Fruit fly (Drosophila melanogaster) whole organism, embryonic: Measurements from ENCODE around the gene mRpL39.

Source experiments
- Abd-B ChIP-seq: fragments of 200-800 bp; sonication (Bioruptor generic); optimal IDR thresholded peaks from 2 replicates; lab custom pipeline; 2018; ENCODE audit warnings: missing biosample characterization, mild to moderate bottlenecking, missing genetic modification characterization, moderate library complexity
- Atf-2 ChIP-seq: fragments of 200-800 bp; sonication (Bioruptor generic); optimal IDR thresholded peaks from 2 replicates; lab custom pipeline; 2016; ENCODE audit warnings: missing biosample characterization, missing genetic modification characterization
- CG10321 ChIP-seq: fragments of 200-800 bp; sonication (Bioruptor generic); IDR thresholded peaks from 2 replicates; pipeline ENCODE4 v1.3.6; 2022; ENCODE audit warnings: missing biosample characterization, missing genetic modification characterization
- CG11398 ChIP-seq: fragments of 200-800 bp; sonication (Bioruptor generic); optimal IDR thresholded peaks from 2 replicates; lab custom pipeline; 2016; ENCODE audit warnings: missing biosample characterization, missing genetic modification characterization
- CG12299 ChIP-seq: fragments of 200-800 bp; sonication (Bioruptor generic); optimal IDR thresholded peaks from 2 replicates; lab custom pipeline; 2018; ENCODE audit warnings: missing biosample characterization, mild to moderate bottlenecking, missing genetic modification characterization
- CG12744 ChIP-seq: fragments of 200-800 bp; sonication (Bioruptor generic); optimal IDR thresholded peaks from 2 replicates; lab custom pipeline; 2016; ENCODE audit warnings: missing biosample characterization, missing genetic modification characterization
- CG13775 ChIP-seq: fragments of 200-800 bp; sonication (Bioruptor generic); optimal IDR thresholded peaks from 3 replicates; lab custom pipeline; 2017; ENCODE audit warnings: missing biosample characterization, mild to moderate bottlenecking, missing genetic modification characterization
- CG1603 ChIP-seq: fragments of 200-800 bp; sonication (Bioruptor generic); optimal IDR thresholded peaks from 2 replicates; lab custom pipeline; 2019; ENCODE audit warnings: missing biosample characterization, mild to moderate bottlenecking, missing genetic modification characterization, moderate library complexity
- CG18476 ChIP-seq: fragments of 200-800 bp; sonication (Bioruptor generic); optimal IDR thresholded peaks from 2 replicates; lab custom pipeline; 2016; ENCODE audit warnings: missing biosample characterization, mild to moderate bottlenecking, missing genetic modification characterization
- CG18619 ChIP-seq: fragments of 200-800 bp; sonication (Bioruptor generic); optimal IDR thresholded peaks from 3 replicates; lab custom pipeline; 2017; ENCODE audit warnings: missing biosample characterization, mild to moderate bottlenecking, missing genetic modification characterization
- CG2199 ChIP-seq: fragments of 200-800 bp; sonication (Bioruptor generic); IDR thresholded peaks from 3 replicates; pipeline ENCODE4 v1.3.6; 2022; ENCODE audit warnings: missing biosample characterization, missing genetic modification characterization
- CG2678 ChIP-seq: fragments of 200-800 bp; sonication (Bioruptor generic); optimal IDR thresholded peaks from 3 replicates; lab custom pipeline; 2019; ENCODE audit warnings: missing biosample characterization, mild to moderate bottlenecking, missing genetic modification characterization, moderate library complexity
- CG2712 ChIP-seq: fragments of 200-800 bp; optimal IDR thresholded peaks from 3 replicates; lab custom pipeline; 2019; ENCODE audit warnings: missing biosample characterization, mild to moderate bottlenecking, missing genetic modification characterization, moderate library complexity
- CG31224 ChIP-seq: fragments of 200-800 bp; sonication (Bioruptor generic); IDR thresholded peaks from 2 replicates; pipeline ENCODE4 v1.3.6; 2022; ENCODE audit warnings: missing biosample characterization, missing genetic modification characterization
- CG3163 ChIP-seq: fragments of 200-800 bp; sonication (Bioruptor generic); optimal IDR thresholded peaks from 3 replicates; lab custom pipeline; 2016; ENCODE audit warnings: missing biosample characterization, missing genetic modification characterization
- CG6272 ChIP-seq: fragments of 200-800 bp; sonication (Bioruptor generic); IDR thresholded peaks from 2 replicates; pipeline ENCODE4 v1.3.6; 2022; ENCODE audit warnings: missing biosample characterization, missing genetic modification characterization
- CG6689 ChIP-seq: fragments of 200-800 bp; sonication (Bioruptor generic); IDR thresholded peaks from 2 replicates; pipeline ENCODE4 v1.3.6; 2022; ENCODE audit warnings: missing biosample characterization, missing genetic modification characterization
- CG7357 ChIP-seq: fragments of 200-800 bp; sonication (Bioruptor generic); IDR thresholded peaks from 3 replicates; pipeline ENCODE4 v1.3.6; 2022; ENCODE audit warnings: missing biosample characterization, missing genetic modification characterization
- CG8290 ChIP-seq, 3 experiments: fragments of 200-800 bp; sonication (Bioruptor generic); optimal IDR thresholded peaks; 2 replicates each; lab custom pipeline; 2016 to 2019; ENCODE audit warnings: missing biosample characterization in 3 of 3, missing genetic modification characterization in 3 of 3, mild to moderate bottlenecking in 2 of 3, moderate library complexity in 1 of 3
- CG8388 ChIP-seq: fragments of 200-800 bp; sonication (Bioruptor generic); optimal IDR thresholded peaks from 2 replicates; lab custom pipeline; 2019; ENCODE audit warnings: missing biosample characterization, mild to moderate bottlenecking, missing genetic modification characterization, moderate library complexity
- CrebB ChIP-seq: fragments of 200-800 bp; sonication (Bioruptor generic); optimal IDR thresholded peaks from 3 replicates; lab custom pipeline; 2018; ENCODE audit warnings: missing biosample characterization, mild to moderate bottlenecking, missing genetic modification characterization
- D19A ChIP-seq: fragments of 200-800 bp; optimal IDR thresholded peaks from 3 replicates; lab custom pipeline; 2019; ENCODE audit warnings: missing biosample characterization, mild to moderate bottlenecking, missing genetic modification characterization, moderate library complexity
- Deaf1 ChIP-seq: fragments of 200-800 bp; optimal IDR thresholded peaks from 3 replicates; lab custom pipeline; 2019; ENCODE audit warnings: missing biosample characterization, mild to moderate bottlenecking, missing genetic modification characterization, moderate library complexity
- Doc2 ChIP-seq: fragments of 200-800 bp; sonication (Bioruptor generic); IDR thresholded peaks from 2 replicates; pipeline ENCODE4 v1.3.6; 2022; ENCODE audit warnings: missing biosample characterization, missing genetic modification characterization
- ERR ChIP-seq: fragments of 200-800 bp; sonication (Bioruptor generic); optimal IDR thresholded peaks from 2 replicates; lab custom pipeline; 2016; ENCODE audit warnings: missing biosample characterization, missing genetic modification characterization
- Ets97D ChIP-seq: fragments of 200-800 bp; sonication (Bioruptor generic); optimal IDR thresholded peaks from 3 replicates; lab custom pipeline; 2016; ENCODE audit warnings: missing biosample characterization, missing genetic modification characterization
- Hey ChIP-seq: fragments of 200-800 bp; sonication (Bioruptor generic); optimal IDR thresholded peaks from 3 replicates; lab custom pipeline; 2018; ENCODE audit warnings: missing biosample characterization, mild to moderate bottlenecking, missing genetic modification characterization
- Hr78 ChIP-seq, 2 experiments: fragments of 200-800 bp in 1 of 2; fragments of >200 bp in 1 of 2; sonication (Bioruptor generic) in 1 of 2; optimal IDR thresholded peaks; 2 replicates each; lab custom pipeline; 2017 to 2019; ENCODE audit warnings: missing biosample characterization in 2 of 2, missing genetic modification characterization in 2 of 2, mild to moderate bottlenecking in 1 of 2, moderate library complexity in 1 of 2
- Med ChIP-seq: fragments of 200-800 bp; sonication (Bioruptor generic); peaks from one replicate; lab custom pipeline; 2016; ENCODE audit warnings: missing biosample characterization, missing genetic modification characterization, mild to moderate bottlenecking, inconsistent platforms, moderate library complexity
- NC2α ChIP-seq: fragments of 200-800 bp; sonication (Bioruptor generic); optimal IDR thresholded peaks from 2 replicates; lab custom pipeline; 2016; ENCODE audit warnings: missing biosample characterization, missing genetic modification characterization
- NFAT ChIP-seq: fragments of 200-800 bp; sonication (Bioruptor generic); IDR thresholded peaks from 2 replicates; pipeline ENCODE4 v1.3.6; 2022; ENCODE audit warnings: missing biosample characterization, missing genetic modification characterization
- Poxn ChIP-seq: fragments of 200-800 bp; sonication (Bioruptor generic); IDR thresholded peaks from 2 replicates; pipeline ENCODE4 v1.3.6; 2022; ENCODE audit warnings: missing biosample characterization, missing genetic modification characterization
- Six4 ChIP-seq: fragments of 200-800 bp; sonication (Bioruptor generic); optimal IDR thresholded peaks from 2 replicates; lab custom pipeline; 2016; ENCODE audit warnings: missing biosample characterization, missing genetic modification characterization
- Taf1 ChIP-seq: fragments of 200-800 bp; sonication (Bioruptor generic); IDR thresholded peaks from 2 replicates; pipeline ENCODE4 v1.3.6; 2022; ENCODE audit warnings: missing biosample characterization, missing genetic modification characterization
- YL-1 ChIP-seq: fragments of 200-800 bp; sonication (Bioruptor generic); optimal IDR thresholded peaks from 3 replicates; lab custom pipeline; 2017; ENCODE audit warnings: missing biosample characterization, mild to moderate bottlenecking, missing genetic modification characterization
- ab ChIP-seq: fragments of 200-800 bp; sonication (Bioruptor generic); optimal IDR thresholded peaks from 2 replicates; lab custom pipeline; 2016; ENCODE audit warnings: missing biosample characterization, missing genetic modification characterization
- ac ChIP-seq: fragments of 200-800 bp; sonication (Bioruptor generic); optimal IDR thresholded peaks from 3 replicates; lab custom pipeline; 2017; ENCODE audit warnings: missing biosample characterization, mild to moderate bottlenecking, missing genetic modification characterization
- bcd ChIP-seq: fragments of 200-800 bp; sonication (Bioruptor generic); optimal IDR thresholded peaks from 2 replicates; lab custom pipeline; 2017; ENCODE audit warnings: missing biosample characterization, mild to moderate bottlenecking, missing genetic modification characterization
- chif ChIP-seq, 2 experiments: fragments of 200-800 bp; sonication (Bioruptor generic); optimal IDR thresholded peaks; 3 replicates each; lab custom pipeline; 2016; ENCODE audit warnings: missing biosample characterization in 2 of 2, missing genetic modification characterization in 2 of 2
- eve ChIP-seq, 2 experiments: fragments of >200 bp; optimal IDR thresholded peaks; 2 replicates each; lab custom pipeline; 2017; ENCODE audit warnings: missing biosample characterization in 2 of 2, missing genetic modification characterization in 2 of 2
- fd3F ChIP-seq: fragments of 200-800 bp; sonication (Bioruptor generic); optimal IDR thresholded peaks from 2 replicates; lab custom pipeline; 2018; ENCODE audit warnings: missing biosample characterization, mild to moderate bottlenecking, missing genetic modification characterization, moderate library complexity
- grn ChIP-seq: fragments of 200-800 bp; sonication (Bioruptor generic); optimal IDR thresholded peaks from 3 replicates; lab custom pipeline; 2017; ENCODE audit warnings: missing biosample characterization, missing genetic modification characterization
- gro ChIP-seq: fragments of 200-800 bp; sonication (Bioruptor generic); optimal IDR thresholded peaks from 2 replicates; lab custom pipeline; 2016; ENCODE audit warnings: missing biosample characterization, missing genetic modification characterization
- kni ChIP-seq: fragments of 200-800 bp; sonication (Bioruptor generic); optimal IDR thresholded peaks from 3 replicates; lab custom pipeline; 2017; ENCODE audit warnings: mild to moderate bottlenecking, missing biosample characterization, missing genetic modification reagents, missing genetic modification characterization
- otp ChIP-seq: fragments of 200-800 bp; sonication (Bioruptor generic); IDR thresholded peaks from 3 replicates; pipeline ENCODE4, ENCODE4 v1.3.6; 2022; ENCODE audit warnings: missing biosample characterization, missing genetic modification characterization
- ranshi ChIP-seq: fragments of 200-800 bp; sonication (Bioruptor generic); IDR thresholded peaks from 2 replicates; pipeline ENCODE4 v1.3.6; 2022; ENCODE audit warnings: missing biosample characterization, missing genetic modification characterization
- sd ChIP-seq: fragments of 200-800 bp; sonication (Bioruptor generic); optimal IDR thresholded peaks from 3 replicates; lab custom pipeline; 2018; ENCODE audit warnings: missing biosample characterization, mild to moderate bottlenecking, missing genetic modification characterization, moderate library complexity
- sug ChIP-seq: fragments of 200-800 bp; optimal IDR thresholded peaks from 2 replicates; lab custom pipeline; 2019; ENCODE audit warnings: missing biosample characterization, mild to moderate bottlenecking, missing genetic modification characterization, moderate library complexity
- wor ChIP-seq: fragments of 200-800 bp; sonication (Bioruptor generic); IDR thresholded peaks from 2 replicates; pipeline ENCODE4 v1.3.6; 2022; ENCODE audit warnings: missing biosample characterization, missing genetic modification characterization

The mRpL39 gene

DNA sequence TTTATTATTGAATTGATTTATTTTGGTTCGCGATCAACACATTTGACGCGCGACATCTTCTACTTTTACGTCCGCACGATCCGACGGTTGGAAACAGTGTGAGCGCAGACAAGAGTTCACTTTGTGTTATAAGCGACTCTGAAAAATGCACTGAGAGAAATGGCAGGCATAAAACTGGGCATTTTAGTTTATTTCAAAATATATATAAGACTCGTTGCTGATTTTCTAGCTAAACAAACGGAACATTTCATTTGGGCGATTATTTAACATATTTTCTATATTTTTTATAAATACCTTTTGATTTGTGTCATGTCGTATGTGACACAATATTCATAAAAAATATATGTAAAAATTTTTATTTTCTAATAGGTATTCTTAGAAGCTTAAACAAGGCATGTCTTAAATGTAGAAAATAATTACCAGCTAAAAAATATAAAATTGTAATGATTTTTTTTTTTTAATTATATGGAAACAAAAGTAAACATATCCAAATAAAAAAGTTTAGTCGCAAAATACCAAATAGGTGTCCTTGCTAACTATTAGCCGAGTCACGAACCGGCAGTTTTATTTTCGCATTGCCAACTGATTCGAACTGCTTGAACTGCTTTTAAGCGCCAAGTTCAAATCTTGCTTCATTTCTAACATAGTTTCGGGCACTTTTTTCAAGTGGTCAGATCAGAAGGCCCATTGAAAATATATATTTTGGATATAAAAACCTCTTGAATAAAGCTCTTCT, 14.7 kb upstream of the mRpL39 start, which contains the start of gene Reck (continued):
- TF ChIP-seq eve (GFP tag; optimal IDR thresholded peaks at IDR 0.05; lab: Kevin White, UChicago) (peak in 1 of 2 experiments; percentile 15), CG8290 (GFP tag; optimal IDR thresholded peaks at IDR 0.05; lab: Kevin White, UChicago) (peak; percentile 6), CG8290 (tag; optimal IDR thresholded peaks at IDR 0.05; lab: Kevin White, UChicago) (peak in 1 of 2 experiments; percentile 49), CG3163 (GFP tag; lab: Kevin White, UChicago) (no peak), Atf-2 (GFP tag; lab: Kevin White, UChicago) (peak; percentile 11), CG2199 (GFP tag; lab: Robert Waterston, UW) (peak; percentile 80), Abd-B (GFP tag; lab: Kevin White, UChicago) (peak; percentile 39), Hr78 (GFP tag; optimal IDR thresholded peaks at IDR 0.05; lab: Kevin White, UChicago) (peak in 1 of 2 experiments; percentile 54), ab (GFP tag; lab: Kevin White, UChicago) (no peak), YL-1 (GFP tag; lab: Kevin White, UChicago) (no peak), ERR (no peak), NFAT (GFP tag; lab: Robert Waterston, UW) (peak; percentile 63; the same call in 1 of the 2 replicates), CG11398 (GFP tag; lab: Kevin White, UChicago) (no peak), fd3F (peak; percentile 75), gro (GFP tag; lab: Kevin White, UChicago) (no peak), Doc2 (no peak), Taf1 (GFP tag; lab: Robert Waterston, UW) (no peak), ranshi (GFP tag; lab: Robert Waterston, UW) (peak; percentile 83), CG12299 (tag; lab: Kevin White, UChicago) (peak; percentile 58), grn (GFP tag; lab: Kevin White, UChicago) (peak; percentile 35), Ets97D (GFP tag; lab: Kevin White, UChicago) (peak; percentile 29), CG1603 (tag; lab: Kevin White, UChicago) (peak; percentile 40), CG12744 (no peak), CG7357 (GFP tag; lab: Robert Waterston, UW) (peak; percentile 43; the same call in 1 of the 3 replicates), CG13775 (GFP tag; lab: Kevin White, UChicago) (peak; percentile 79), otp (GFP tag; lab: Robert Waterston, UW) (peak; percentile 79; the same call in 2 of the 3 replicates), Hey (tag; lab: Kevin White, UChicago) (no peak), chif (GFP tag; optimal IDR thresholded peaks at IDR 0.05; lab: Kevin White, UChicago) (peak; percentile 40 to 63), CG6272 (peak; percentile 32; the same call in 1 of the 2 replicates), CrebB (tag; lab: Kevin White, UChicago) (peak; percentile 52), ac (GFP tag; lab: Kevin White, UChicago) (peak; percentile 63), CG6689 (no peak), CG18476 (GFP tag; lab: Kevin White, UChicago) (peak; percentile 88), wor (GFP tag; lab: Robert Waterston, UW) (peak; percentile 44), Six4 (GFP tag; lab: Kevin White, UChicago) (peak; percentile 79), Med (GFP tag; lab: Kevin White, UChicago) (peak; percentile 93), CG10321 (GFP tag; lab: Robert Waterston, UW) (peak; percentile 59; the same call in 1 of the 2 replicates), CG8388 (peak; percentile 88), Deaf1 (tag; lab: Kevin White, UChicago) (peak; percentile 59), CG2712 (tag; lab: Kevin White, UChicago) (peak; percentile 89), CG2678 (tag; lab: Kevin White, UChicago) (peak; percentile 87), bcd (GFP tag; lab: Kevin White, UChicago) (peak; percentile 77), kni (GFP tag; lab: Kevin White, UChicago) (no peak), CG31224 (GFP tag; lab: Robert Waterston, UW) (peak; percentile 55), sug (peak; percentile 45), sd (tag; lab: Kevin White, UChicago) (peak; percentile 3), Poxn (GFP tag; lab: Robert Waterston, UW) (no peak), CG18619 (GFP tag; lab: Kevin White, UChicago) (peak; percentile 75), NC2α (peak; percentile 21), D19A (tag; lab: Kevin White, UChicago) (peak; percentile 78)
